Fruit fly (Drosophila melanogaster) whole organism, wandering third instar larva: ENCODE data around the gene ERp44.

Source experiments
- Abd-B ChIP-seq: fragments of >200 bp; optimal IDR thresholded peaks from 2 replicates; lab custom pipeline; 2017; ENCODE audit warnings: missing biosample characterization, missing genetic modification characterization
- CG32264 ChIP-seq: fragments of 200-800 bp; sonication (Bioruptor generic); optimal IDR thresholded peaks from 2 replicates; lab custom pipeline; 2016; ENCODE audit warnings: missing biosample characterization, missing genetic modification characterization
- CG9705 ChIP-seq: fragments of 200-800 bp; sonication (Bioruptor generic); optimal IDR thresholded peaks from 2 replicates; lab custom pipeline; 2018; ENCODE audit warnings: missing biosample characterization, mild to moderate bottlenecking, missing genetic modification characterization
- CrebA ChIP-seq: fragments of 200-800 bp; sonication (Bioruptor generic); optimal IDR thresholded peaks from 2 replicates; lab custom pipeline; 2016; ENCODE audit warnings: missing biosample characterization, mild to moderate bottlenecking, missing genetic modification characterization, borderline replicate concordance
- Dfd ChIP-seq: fragments of >200 bp; optimal IDR thresholded peaks from 2 replicates; lab custom pipeline; 2017; ENCODE audit warnings: missing biosample characterization, missing genetic modification characterization
- Dif ChIP-seq: fragments of 200-275, 200-300 bp; sonication (Bioruptor generic); optimal IDR thresholded peaks from 2 replicates; lab custom pipeline; 2018; ENCODE audit warnings: missing biosample characterization, missing genetic modification characterization; ENCODE audit not compliant: partially characterized antibody
- GATAd ChIP-seq: sonication (Bioruptor generic); optimal IDR thresholded peaks from 2 replicates; lab custom pipeline; 2016; ENCODE audit warnings: missing biosample characterization, missing genetic modification characterization
- HLH106 ChIP-seq: fragments of 200-800 bp; optimal IDR thresholded peaks from 3 replicates; lab custom pipeline; 2019; ENCODE audit warnings: missing biosample characterization, mild to moderate bottlenecking, missing genetic modification characterization, moderate library complexity
- Hnf4 ChIP-seq: fragments of 200-800 bp; sonication (Bioruptor generic); optimal IDR thresholded peaks from 2 replicates; lab custom pipeline; 2016; ENCODE audit warnings: missing biosample characterization, mild to moderate bottlenecking, missing genetic modification characterization
- Hr78 ChIP-seq: fragments of >200 bp; optimal IDR thresholded peaks from 2 replicates; lab custom pipeline; 2017; ENCODE audit warnings: missing biosample characterization, missing genetic modification characterization
- Hr83 ChIP-seq: fragments of 200-300 bp; sonication (Bioruptor generic); optimal IDR thresholded peaks from 2 replicates; lab custom pipeline; 2016; ENCODE audit warnings: missing biosample characterization, mild to moderate bottlenecking, missing genetic modification characterization, moderate library complexity; ENCODE audit not compliant: poor library complexity, severe bottlenecking
- Jra ChIP-seq: sonication (Bioruptor generic); optimal IDR thresholded peaks from 2 replicates; lab custom pipeline; 2016; ENCODE audit warnings: missing biosample characterization, missing genetic modification characterization
- Mio ChIP-seq: sonication (Bioruptor generic); optimal IDR thresholded peaks from 2 replicates; lab custom pipeline; 2016; ENCODE audit warnings: missing biosample characterization, missing genetic modification characterization
- Myc ChIP-seq: fragments of >200 bp; optimal IDR thresholded peaks from 2 replicates; lab custom pipeline; 2017
- N ChIP-seq: fragments of >200 bp; optimal IDR thresholded peaks from 2 replicates; lab custom pipeline; 2018; ENCODE audit warnings: missing biosample characterization, missing external identifiers, missing genetic modification characterization
- OdsH ChIP-seq: fragments of 200-800 bp; sonication (Bioruptor generic); optimal IDR thresholded peaks from 2 replicates; lab custom pipeline; 2016; ENCODE audit warnings: missing biosample characterization, mild to moderate bottlenecking, missing genetic modification characterization
- Rel ChIP-seq, 2 experiments: fragments of 200-800 bp; sonication (Bioruptor generic) in 1 of 2; optimal IDR thresholded peaks; 2 replicates in 1 of 2; 3 replicates in 1 of 2; lab custom pipeline; 2016 to 2019; ENCODE audit warnings: mild to moderate bottlenecking in 2 of 2, missing biosample characterization in 2 of 2, missing genetic modification characterization in 2 of 2, moderate library complexity in 1 of 2
- Sp1 ChIP-seq: fragments of 200-800 bp; sonication (Bioruptor generic); optimal IDR thresholded peaks from 3 replicates; lab custom pipeline; 2019; ENCODE audit warnings: missing biosample characterization, mild to moderate bottlenecking, missing genetic modification characterization, moderate library complexity
- Vsx2 ChIP-seq: fragments of 200-300, 225-300 bp; sonication (Bioruptor generic); optimal IDR thresholded peaks from 2 replicates; lab custom pipeline; 2018; ENCODE audit warnings: missing biosample characterization, missing genetic modification characterization; ENCODE audit not compliant: partially characterized antibody
- br ChIP-seq: fragments of 200-800 bp; sonication (Bioruptor generic); optimal IDR thresholded peaks from 2 replicates; lab custom pipeline; 2016; ENCODE audit warnings: missing biosample characterization, missing genetic modification characterization
- brk ChIP-seq: fragments of 200-800 bp; sonication (Bioruptor generic); optimal IDR thresholded peaks from 2 replicates; lab custom pipeline; 2016; ENCODE audit warnings: missing biosample characterization, mild to moderate bottlenecking, missing genetic modification characterization
- dl ChIP-seq, 2 experiments: fragments of 175-275, 200-275 bp in 1 of 2; fragments of 200-275 bp in 1 of 2; sonication (Bioruptor generic); optimal IDR thresholded peaks; lab custom pipeline; 2018; ENCODE audit warnings: mild to moderate bottlenecking in 2 of 2, missing biosample characterization in 2 of 2, missing genetic modification characterization in 2 of 2, moderate library complexity in 2 of 2; ENCODE audit not compliant: partially characterized antibody in 2 of 2, insufficient read depth in 1 of 2
- dmrt93B ChIP-seq: fragments of 200-800 bp; sonication (Bioruptor generic); optimal IDR thresholded peaks from 2 replicates; lab custom pipeline; 2018; ENCODE audit warnings: missing biosample characterization, mild to moderate bottlenecking, missing genetic modification characterization
- dsf ChIP-seq: sonication (Bioruptor generic); optimal IDR thresholded peaks from 2 replicates; lab custom pipeline; 2016; ENCODE audit warnings: missing biosample characterization, missing genetic modification characterization, borderline replicate concordance
- ey ChIP-seq: fragments of 200-800 bp; sonication (Bioruptor generic); optimal IDR thresholded peaks from 2 replicates; lab custom pipeline; 2016; ENCODE audit warnings: missing biosample characterization, missing genetic modification characterization
- foxo ChIP-seq, 2 experiments: fragments of 200-800 bp; sonication (Bioruptor generic); optimal IDR thresholded peaks; 2 replicates in 1 of 2; 3 replicates in 1 of 2; lab custom pipeline; 2016 to 2017; ENCODE audit warnings: missing biosample characterization in 2 of 2, missing genetic modification characterization in 2 of 2
- fru ChIP-seq: fragments of 200-800 bp; sonication (Bioruptor generic); optimal IDR thresholded peaks from 3 replicates; lab custom pipeline; 2016; ENCODE audit warnings: missing biosample characterization, mild to moderate bottlenecking, missing genetic modification characterization
- h ChIP-seq: fragments of 200-800 bp; sonication (Bioruptor generic); optimal IDR thresholded peaks from 3 replicates; lab custom pipeline; 2016; ENCODE audit warnings: missing biosample characterization, mild to moderate bottlenecking, missing genetic modification characterization
- jim ChIP-seq: fragments of 175-275, 200-325 bp; sonication (Bioruptor generic); optimal IDR thresholded peaks from 2 replicates; lab custom pipeline; 2016; ENCODE audit warnings: missing biosample characterization, mild to moderate bottlenecking, missing genetic modification characterization
- lola ChIP-seq: fragments of >200 bp; optimal IDR thresholded peaks from 2 replicates; lab custom pipeline; 2017; ENCODE audit warnings: missing biosample characterization, missing genetic modification characterization
- pan ChIP-seq: fragments of >200 bp; optimal IDR thresholded peaks from 2 replicates; lab custom pipeline; 2017
- psq ChIP-seq: fragments of 200-800 bp; sonication (Bioruptor generic); optimal IDR thresholded peaks from 3 replicates; lab custom pipeline; 2017; ENCODE audit warnings: missing biosample characterization, mild to moderate bottlenecking, missing genetic modification characterization, moderate library complexity
- rgr ChIP-seq: fragments of 200-800 bp; sonication (Bioruptor generic); optimal IDR thresholded peaks from 3 replicates; lab custom pipeline; 2016; ENCODE audit warnings: missing biosample characterization, mild to moderate bottlenecking, missing genetic modification characterization
- sage ChIP-seq: fragments of 200-800 bp; sonication (Bioruptor generic); optimal IDR thresholded peaks from 2 replicates; lab custom pipeline; 2016; ENCODE audit warnings: missing biosample characterization, mild to moderate bottlenecking, missing genetic modification characterization
- sv ChIP-seq: fragments of 200-800 bp; sonication (Bioruptor generic); optimal IDR thresholded peaks from 3 replicates; lab custom pipeline; 2016; ENCODE audit warnings: missing biosample characterization, missing genetic modification characterization
- tai ChIP-seq: sonication (Bioruptor generic); optimal IDR thresholded peaks from 2 replicates; lab custom pipeline; 2016; ENCODE audit warnings: missing biosample characterization, missing genetic modification characterization
- usp ChIP-seq: fragments of >200 bp; optimal IDR thresholded peaks from 2 replicates; lab custom pipeline; 2017; ENCODE audit warnings: missing biosample characterization, missing genetic modification characterization
- woc ChIP-seq: sonication (Bioruptor generic); optimal IDR thresholded peaks from 2 replicates; lab custom pipeline; 2016; ENCODE audit warnings: missing biosample characterization, mild to moderate bottlenecking, missing genetic modification characterization

Gene ERp44

DNA sequence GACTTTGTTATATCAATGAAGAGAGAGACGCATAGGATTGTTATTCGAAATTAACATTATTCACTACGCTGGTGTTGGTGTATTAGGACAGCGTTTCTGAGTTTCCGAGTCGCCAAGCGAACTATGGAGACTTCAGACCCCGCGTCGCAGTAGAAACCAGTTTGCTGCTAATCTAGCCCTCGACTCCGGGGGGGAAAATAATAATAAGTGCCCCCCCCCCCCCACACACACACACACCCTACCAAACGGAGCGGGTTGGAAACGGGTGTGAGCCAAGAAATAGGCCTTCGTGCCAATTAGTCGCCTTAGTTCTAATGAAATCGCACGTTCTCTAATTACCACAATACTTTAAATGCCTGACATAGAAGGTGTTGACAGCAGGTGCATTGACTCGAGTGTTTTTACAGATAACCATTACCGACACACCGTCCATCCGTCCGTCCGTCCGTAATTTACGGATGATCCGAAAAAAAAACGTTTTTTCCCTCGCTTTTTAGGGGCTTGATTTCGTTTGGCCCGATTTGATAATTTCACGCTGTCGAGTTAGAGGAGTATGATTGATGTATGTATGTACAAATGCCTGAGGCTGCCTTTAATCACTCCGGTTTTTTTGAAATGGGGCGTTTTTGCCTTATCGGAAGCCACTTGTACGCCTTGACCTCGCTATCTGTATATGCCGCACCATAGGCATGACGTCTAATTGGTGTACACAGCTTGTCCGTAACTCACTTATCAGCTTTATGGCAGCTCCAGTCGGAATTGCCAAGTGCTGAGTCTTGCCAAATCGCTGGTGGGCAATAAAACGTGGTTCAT lies 15.6 kb downstream of the ERp44 start:
- TF ChIP-seq h = peak; percentile 27
- no peak for TF ChIP-seq fru (GFP tag; lab: Kevin White, UChicago)
- peak; percentile 47 for TF ChIP-seq Rel (GFP tag; optimal IDR thresholded peaks at IDR 0.05; lab: Kevin White, UChicago)
- TF ChIP-seq Rel (tag; optimal IDR thresholded peaks at IDR 0.05; lab: Kevin White, UChicago) = peak; percentile 81

DNA sequence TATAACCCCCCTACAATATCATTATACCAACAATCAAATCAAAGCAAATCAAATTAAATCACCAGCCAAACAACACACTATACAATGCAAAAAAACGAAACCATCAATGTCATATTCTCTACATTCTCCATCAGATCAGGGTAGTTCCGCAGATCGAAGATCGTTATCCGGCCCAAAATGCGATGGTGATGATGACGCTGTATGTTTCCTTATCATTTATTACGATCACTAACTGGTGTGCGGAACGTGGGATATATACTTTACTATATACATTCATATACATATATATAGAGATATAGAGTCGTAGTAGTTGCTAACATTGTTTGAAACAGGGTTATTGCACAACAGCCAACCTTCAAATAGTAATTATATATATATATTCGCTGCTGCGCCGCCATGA lies 16.2 kb downstream of the ERp44 start:
- TF ChIP-seq Dfd (GFP tag; lab: Kevin White, UChicago) (no peak), HLH106 (tag; lab: Kevin White, UChicago) (no peak), Dif (GFP tag; lab: Kevin White, UChicago) (no peak), h (no peak), OdsH (GFP tag; lab: Kevin White, UChicago) (no peak), Hr78 (GFP tag; lab: Kevin White, UChicago) (no peak), dl (GFP tag; optimal IDR thresholded peaks at IDR 0.05; lab: Kevin White, UChicago; ENCODE audit: insufficient read depth in 1 of 2, partially characterized antibody in 2 of 2) (no peak), Myc (lab: Kevin White, UChicago) (no peak), dmrt93B (GFP tag; lab: Kevin White, UChicago) (no peak), Abd-B (GFP tag; lab: Kevin White, UChicago) (no peak), N (GFP tag; lab: Kevin White, UChicago) (no peak), Jra (GFP tag; lab: Kevin White, UChicago) (no peak), br (no peak), psq (no peak), lola (GFP tag; lab: Kevin White, UChicago) (no peak), rgr (GFP tag; lab: Kevin White, UChicago) (no peak), foxo (GFP tag; optimal IDR thresholded peaks at IDR 0.05; lab: Kevin White, UChicago) (no peak), CG9705 (GFP tag; lab: Kevin White, UChicago) (no peak), brk (GFP tag; lab: Kevin White, UChicago) (no peak), sv (GFP tag; lab: Kevin White, UChicago) (no peak)

DNA sequence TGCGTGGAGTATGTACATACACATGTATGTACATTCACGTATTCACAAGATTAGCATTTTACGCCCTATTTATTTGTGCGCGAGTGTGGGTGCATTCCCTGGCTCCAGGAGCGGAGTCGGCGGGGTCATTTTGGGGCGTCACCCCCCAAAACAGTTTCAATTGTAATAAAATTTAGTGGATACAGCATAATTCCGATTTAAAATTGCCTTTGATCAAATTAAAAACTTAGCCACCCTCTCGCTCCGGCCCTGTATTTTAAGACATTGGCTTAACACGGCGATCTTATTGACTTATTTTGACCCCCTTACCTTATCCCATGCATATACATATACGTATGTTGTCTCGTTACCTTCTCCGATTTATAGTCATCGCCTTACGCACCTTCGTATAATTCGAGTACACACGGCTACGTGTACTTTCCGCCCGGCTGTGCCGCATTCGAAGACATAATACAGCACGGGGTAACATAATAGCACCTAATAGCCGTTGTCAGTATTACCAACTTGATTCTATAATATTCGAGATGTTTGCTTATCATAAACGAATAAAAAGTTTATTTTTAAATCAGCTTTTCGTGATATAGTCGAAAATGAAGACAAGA lies 18.1 kb downstream of the ERp44 start:
- TF ChIP-seq sage (GFP tag; lab: Kevin White, UChicago) (peak; percentile 61), N (GFP tag; lab: Kevin White, UChicago) (no peak), Dfd (GFP tag; lab: Kevin White, UChicago) (no peak), Hnf4 (peak; percentile 88), brk (GFP tag; lab: Kevin White, UChicago) (no peak), Myc (lab: Kevin White, UChicago) (no peak), Jra (GFP tag; lab: Kevin White, UChicago) (peak; percentile 66), pan (lab: Kevin White, UChicago) (no peak), Vsx2 (GFP tag; lab: Kevin White, UChicago) (no peak), woc (GFP tag; lab: Kevin White, UChicago) (peak; percentile 48), br (peak; percentile 86), dl (GFP tag; optimal IDR thresholded peaks at IDR 0.05; lab: Kevin White, UChicago; ENCODE audit: insufficient read depth in 1 of 2, partially characterized antibody in 2 of 2) (no peak), usp (GFP tag; lab: Kevin White, UChicago) (no peak), foxo (GFP tag; optimal IDR thresholded peaks at IDR 0.05; lab: Kevin White, UChicago) (peak in 1 of 2 experiments; percentile 97), Dif (GFP tag; lab: Kevin White, UChicago) (no peak), tai (peak; percentile 85), Hr83 (GFP tag; lab: Kevin White, UChicago) (peak; percentile 65), dsf (GFP tag; lab: Kevin White, UChicago) (no peak), jim (peak; percentile 8), OdsH (GFP tag; lab: Kevin White, UChicago) (peak; percentile 82), HLH106 (tag; lab: Kevin White, UChicago) (peak; percentile 93), dmrt93B (GFP tag; lab: Kevin White, UChicago) (peak; percentile 92), psq (peak; percentile 67), Mio (GFP tag; lab: Kevin White, UChicago) (peak; percentile 69), CrebA (GFP tag; lab: Kevin White, UChicago) (no peak), ey (GFP tag; lab: Kevin White, UChicago) (peak; percentile 91), CG32264 (GFP tag; lab: Kevin White, UChicago) (peak; percentile 73), Rel (GFP tag; optimal IDR thresholded peaks at IDR 0.05; lab: Kevin White, UChicago) (no peak), Rel (tag; optimal IDR thresholded peaks at IDR 0.05; lab: Kevin White, UChicago) (peak; percentile 89), rgr (GFP tag; lab: Kevin White, UChicago) (peak; percentile 89), Abd-B (GFP tag; lab: Kevin White, UChicago) (no peak), GATAd (GFP tag; lab: Kevin White, UChicago) (no peak), CG9705 (GFP tag; lab: Kevin White, UChicago) (peak; percentile 82), sv (GFP tag; lab: Kevin White, UChicago) (peak; percentile 68), Sp1 (peak; percentile 86), Hr78 (GFP tag; lab: Kevin White, UChicago) (no peak), fru (GFP tag; lab: Kevin White, UChicago) (peak; percentile 94), lola (GFP tag; lab: Kevin White, UChicago) (no peak), h (peak; percentile 92)
